Worm (Caenorhabditis elegans) whole organism, L1 larva: ENCODE measurements around the gene ncx-2.
A peak's percentile ranks its signal among the peaks of the same experiment; 100 is the strongest.

Source experiments
- C04F5.9 ChIP-seq: sonication (generic microtip); optimal IDR thresholded peaks from 2 replicates; lab custom pipeline; 2016; ENCODE audit warnings: missing genetic modification characterization, missing compliant biosample characterization
- C16A3.4 ChIP-seq: fragments of 150-350 bp; optimal IDR thresholded peaks from 2 replicates; lab custom pipeline; 2014; ENCODE audit warnings: missing biosample characterization, missing genetic modification characterization
- ceh-8 ChIP-seq: fragments of 200-800 bp; sonication (Bioruptor generic); optimal IDR thresholded peaks from 2 replicates; lab custom pipeline; 2018; ENCODE audit warnings: mild to moderate bottlenecking, missing genetic modification characterization, moderate library complexity, missing compliant biosample characterization
- dpl-1 ChIP-seq, 3 experiments: fragments of 150-350 bp in 2 of 3; sonication (generic microtip) in 1 of 3; optimal IDR thresholded peaks; 2 replicates each; lab custom pipeline; 2014 to 2017; ENCODE audit warnings: missing biosample characterization in 3 of 3, missing genetic modification characterization in 3 of 3, missing genetic modification reagents in 3 of 3
- efl-1 ChIP-seq, 4 experiments: fragments of 150-350 bp; optimal IDR thresholded peaks in 3 of 4; peaks in 1 of 4; 1 replicate in 1 of 4; 2 replicates in 3 of 4; lab custom pipeline; 2014; ENCODE audit warnings: missing biosample characterization in 2 of 4, missing genetic modification characterization in 2 of 4, missing genetic modification reagents in 2 of 4
- fkh-10 ChIP-seq: sonication (generic microtip); optimal IDR thresholded peaks from 2 replicates; lab custom pipeline; 2017; ENCODE audit warnings: missing biosample characterization, missing genetic modification reagents, missing genetic modification characterization
- fkh-8 ChIP-seq: sonication (generic microtip); optimal IDR thresholded peaks from 2 replicates; lab custom pipeline; 2016; ENCODE audit warnings: mild to moderate bottlenecking, missing genetic modification characterization, missing compliant biosample characterization
- grh-1 ChIP-seq: fragments of 200-800 bp; sonication (Bioruptor generic); IDR thresholded peaks from 2 replicates; pipeline ENCODE4 v1.3.6; 2022; ENCODE audit warnings: missing genetic modification reagents, missing genetic modification characterization, missing compliant biosample characterization
- irx-1 ChIP-seq: sonication (generic microtip); optimal IDR thresholded peaks from 2 replicates; lab custom pipeline; 2016; ENCODE audit warnings: missing genetic modification characterization, missing compliant biosample characterization
- lsy-2 ChIP-seq, 2 experiments: fragments of 150-350 bp; optimal IDR thresholded peaks; 2 replicates each; lab custom pipeline; 2014; ENCODE audit warnings: missing biosample characterization in 2 of 2, missing genetic modification characterization in 2 of 2
- mdl-1 ChIP-seq, 2 experiments: fragments of 150-350 bp; optimal IDR thresholded peaks; 2 replicates each; lab custom pipeline; 2014 to 2017; ENCODE audit warnings: missing biosample characterization in 2 of 2, missing genetic modification characterization in 2 of 2, inconsistent platforms in 1 of 2
- nhr-77 ChIP-seq: fragments of 150-350 bp; optimal IDR thresholded peaks from 2 replicates; lab custom pipeline; 2014; ENCODE audit warnings: missing biosample characterization, missing genetic modification characterization
- nhr-85 ChIP-seq: sonication (generic microtip); peaks from one replicate; lab custom pipeline; 2016; ENCODE audit warnings: missing genetic modification characterization, inconsistent platforms, missing compliant biosample characterization
- pag-3 ChIP-seq: sonication (generic microtip); optimal IDR thresholded peaks from 2 replicates; lab custom pipeline; 2017; ENCODE audit warnings: missing genetic modification characterization, mild to moderate bottlenecking, missing compliant biosample characterization, antibody characterized with exemption, borderline replicate concordance; ENCODE audit not compliant: insufficient read depth
- rnt-1 ChIP-seq: sonication (generic microtip); optimal IDR thresholded peaks from 2 replicates; lab custom pipeline; 2016; ENCODE audit warnings: mild to moderate bottlenecking, missing genetic modification characterization, moderate library complexity, missing compliant biosample characterization
- snpc-4 ChIP-seq: fragments of 150-350 bp; optimal IDR thresholded peaks from 2 replicates; lab custom pipeline; 2014; ENCODE audit warnings: missing biosample characterization, missing genetic modification characterization
- snu-23 ChIP-seq: sonication (generic microtip); optimal IDR thresholded peaks from 2 replicates; lab custom pipeline; 2016; ENCODE audit warnings: missing genetic modification characterization, missing compliant biosample characterization
- sox-4 ChIP-seq: sonication (generic microtip); optimal IDR thresholded peaks from 2 replicates; lab custom pipeline; 2016; ENCODE audit warnings: missing genetic modification characterization, missing compliant biosample characterization
- tbx-2 ChIP-seq: sonication (generic microtip); optimal IDR thresholded peaks from 2 replicates; lab custom pipeline; 2016; ENCODE audit warnings: missing genetic modification characterization, missing compliant biosample characterization
- unc-98 ChIP-seq: fragments of 200-800 bp; sonication (Bioruptor generic); IDR thresholded peaks from 2 replicates; pipeline ENCODE4 v1.3.6; 2022; ENCODE audit warnings: missing genetic modification characterization, missing compliant biosample characterization
- vab-15 ChIP-seq: sonication (generic microtip); optimal IDR thresholded peaks from 2 replicates; lab custom pipeline; 2017; ENCODE audit warnings: missing genotype, mild to moderate bottlenecking, missing genetic modification characterization, missing compliant biosample characterization
- zip-4 ChIP-seq: fragments of 200-800 bp; sonication (Bioruptor generic); optimal IDR thresholded peaks from 2 replicates; lab custom pipeline; 2018; ENCODE audit warnings: mild to moderate bottlenecking, missing genetic modification characterization, moderate library complexity, missing compliant biosample characterization
- ztf-4 ChIP-seq: fragments of 150-350 bp; optimal IDR thresholded peaks from 2 replicates; lab custom pipeline; 2014; ENCODE audit warnings: missing biosample characterization, missing genetic modification characterization

ncx-2 gene

DNA sequence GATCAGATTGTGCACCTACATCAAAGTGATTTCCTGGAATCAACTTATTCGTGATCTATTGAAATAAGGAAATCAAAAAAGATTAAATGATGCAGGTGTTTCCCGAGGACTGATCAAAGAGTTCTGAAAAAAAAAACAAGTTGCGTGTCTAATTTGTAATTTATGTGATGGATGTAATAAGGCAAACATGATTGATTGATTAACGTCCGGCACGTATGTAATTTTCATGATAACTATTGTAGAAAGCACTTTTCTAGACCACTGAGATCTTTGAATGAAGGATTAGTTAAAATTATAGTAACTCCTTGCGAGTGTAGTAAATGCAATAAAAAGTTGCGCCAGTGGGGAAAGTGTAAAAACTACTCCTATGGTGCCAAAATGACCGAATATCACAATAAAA is 41.9 kb downstream of the ncx-2 start, which contains the start of gene srg-25:
Gene srg-25 (minus strand): TSS at position 101 of the 400 bp plus-strand sequence.
- TF ChIP-seq fkh-8 (tag; lab: Kevin White, UChicago) (peak; percentile 17), snpc-4 (tag; lab: Kevin White, UChicago) (no peak)

DNA sequence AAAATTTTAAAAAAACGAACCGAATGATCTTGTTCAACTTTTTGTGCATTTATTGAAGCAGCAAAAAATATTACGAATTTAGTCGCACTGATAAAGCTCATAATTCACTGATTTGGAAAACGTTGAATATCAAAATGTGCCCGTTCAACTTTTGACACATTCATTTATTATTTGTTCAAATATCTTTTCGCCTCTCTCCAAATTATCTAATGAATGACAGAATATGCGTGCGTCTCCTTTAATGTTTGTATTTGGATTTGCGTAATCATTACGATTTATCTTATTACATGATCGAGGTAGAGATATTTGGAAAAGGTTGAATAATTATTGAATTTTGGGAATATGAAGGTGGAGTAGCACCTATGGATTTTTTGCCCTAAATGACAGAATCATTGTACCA is 46.0 kb downstream of the ncx-2 start, which contains the start of gene T09D3.3:
Gene T09D3.3 (minus strand): TSS at position 101 of the 400 bp plus-strand sequence.
- no peak for TF ChIP-seq irx-1 (tag; lab: Kevin White, UChicago)
- TF ChIP-seq sox-4 (tag; lab: Kevin White, UChicago), result no peak
- no peak for TF ChIP-seq lsy-2 (tag; optimal IDR thresholded peaks at IDR 0.05; lab: Kevin White, UChicago)
- no peak for TF ChIP-seq zip-4
- TF ChIP-seq mdl-1 (tag; optimal IDR thresholded peaks at IDR 0.05; lab: Kevin White, UChicago), result no peak
- no peak for TF ChIP-seq unc-98 (GFP tag; lab: Robert Waterston, UW)
- no peak for TF ChIP-seq grh-1 (GFP tag; lab: Robert Waterston, UW)
- TF ChIP-seq C04F5.9 (tag; lab: Kevin White, UChicago), result no peak
- TF ChIP-seq fkh-10, result no peak
- no peak for TF ChIP-seq vab-15 (tag; lab: Kevin White, UChicago)
- TF ChIP-seq pag-3, result no peak
- no peak for TF ChIP-seq ceh-8 (GFP tag; lab: Kevin White, UChicago)
- no peak for TF ChIP-seq tbx-2 (tag; lab: Kevin White, UChicago)
- no peak for TF ChIP-seq nhr-77 (tag; lab: Kevin White, UChicago)
- TF ChIP-seq snu-23 (GFP tag; lab: Kevin White, UChicago), result no peak
- TF ChIP-seq, all 84 proteins: peak for 0

- TF ChIP-seq ceh-8 (GFP tag; lab: Kevin White, UChicago) (no peak), nhr-85 (tag; lab: Kevin White, UChicago) (no peak), fkh-8 (tag; lab: Kevin White, UChicago) (no peak), C16A3.4 (tag; lab: Kevin White, UChicago) (no peak), snpc-4 (tag; lab: Kevin White, UChicago) (no peak), dpl-1 (GFP tag; optimal IDR thresholded peaks at IDR 0.05; lab: Kevin White, UChicago) (no peak), ztf-4 (tag; lab: Kevin White, UChicago) (no peak), mdl-1 (tag; optimal IDR thresholded peaks at IDR 0.05; lab: Kevin White, UChicago) (no peak)
Observed at ce11 chrV:5351483-5351882, 48.0 kb downstream of the ncx-2 start, which contains the start of gene srd-9. Gene srd-9, plus strand, starts transcription at chrV:5351783.

DNA sequence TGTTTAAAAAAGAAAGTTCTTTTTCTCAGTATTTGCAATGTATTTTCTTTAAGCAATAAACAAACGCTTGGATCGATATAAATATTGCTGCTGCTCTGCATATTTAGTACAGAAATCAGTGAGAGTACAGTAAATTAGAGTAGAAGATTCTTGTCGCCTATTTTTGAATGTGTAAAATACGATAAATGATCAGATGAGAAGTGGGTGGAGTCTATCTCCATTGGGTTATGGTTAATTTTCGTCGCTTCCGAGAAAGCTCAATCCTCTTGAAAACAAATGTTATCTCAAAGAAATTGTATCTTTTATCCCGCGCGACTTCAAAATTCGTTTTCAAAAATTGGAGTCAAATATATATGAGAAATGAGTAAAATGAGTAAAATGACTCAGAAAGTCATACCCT is 55.3 kb downstream of the ncx-2 start, which contains the start of gene nhr-216:
Gene nhr-216 (minus strand): TSS at position 101 of the 400 bp plus-strand sequence.
- TF ChIP-seq snpc-4 (tag; lab: Kevin White, UChicago) (no peak), efl-1 (optimal IDR thresholded peaks at IDR 0.05; lab: Kevin White, UChicago) (no peak), efl-1 (GFP tag; optimal IDR thresholded peaks at IDR 0.05 in 1 of 2; lab: Kevin White, UChicago) (no peak), rnt-1 (no peak)
- TF ChIP-seq, all 84 proteins: peak for 0
